Worm (Caenorhabditis elegans) whole organism, late embryonic: ENCODE data around the gene M01B2.12.

Source experiments
- C08G9.2 ChIP-seq: sonication (generic microtip); optimal IDR thresholded peaks from 2 replicates; lab custom pipeline; 2016; ENCODE audit warnings: mild to moderate bottlenecking, missing genetic modification characterization, moderate library complexity, missing compliant biosample characterization
- T23F11.4 ChIP-seq: fragments of 200-800 bp; sonication (Bioruptor generic); optimal IDR thresholded peaks from 2 replicates; lab custom pipeline; 2018; ENCODE audit warnings: mild to moderate bottlenecking, missing genetic modification characterization, missing compliant biosample characterization
- Y22D7AL.16 ChIP-seq: sonication (generic microtip); optimal IDR thresholded peaks from 2 replicates; lab custom pipeline; 2016; ENCODE audit warnings: missing genetic modification characterization, missing compliant biosample characterization
- ahr-1 ChIP-seq: sonication (generic microtip); optimal IDR thresholded peaks from 2 replicates; lab custom pipeline; 2016; ENCODE audit warnings: missing genetic modification characterization, missing compliant biosample characterization
- ama-1 ChIP-seq: fragments of 150-350 bp; optimal IDR thresholded peaks from 2 replicates; lab custom pipeline; 2014
- ceh-14 ChIP-seq: sonication (generic microtip); optimal IDR thresholded peaks from 2 replicates; lab custom pipeline; 2016; ENCODE audit warnings: missing genotype, missing genetic modification characterization, missing compliant biosample characterization
- ceh-18 ChIP-seq: sonication (generic microtip); optimal IDR thresholded peaks from 2 replicates; lab custom pipeline; 2016; ENCODE audit warnings: missing genetic modification characterization, missing compliant biosample characterization
- ceh-2 ChIP-seq: sonication (generic microtip); optimal IDR thresholded peaks from 2 replicates; lab custom pipeline; 2016; ENCODE audit warnings: missing genotype, missing genetic modification characterization, missing compliant biosample characterization
- ceh-24 ChIP-seq: sonication (generic microtip); optimal IDR thresholded peaks from 2 replicates; lab custom pipeline; 2016; ENCODE audit warnings: mild to moderate bottlenecking, missing genetic modification characterization, missing compliant biosample characterization
- ceh-30 ChIP-seq: fragments of 150-350 bp; optimal IDR thresholded peaks from 2 replicates; lab custom pipeline; 2014; ENCODE audit warnings: missing biosample characterization, missing genetic modification characterization
- ceh-31 ChIP-seq: sonication (generic microtip); optimal IDR thresholded peaks from 2 replicates; lab custom pipeline; 2016; ENCODE audit warnings: missing genetic modification characterization, missing compliant biosample characterization
- ceh-34 ChIP-seq: sonication (generic microtip); optimal IDR thresholded peaks from 2 replicates; lab custom pipeline; 2016; ENCODE audit warnings: mild to moderate bottlenecking, missing genetic modification characterization, missing compliant biosample characterization
- ceh-48 ChIP-seq: sonication (generic microtip); optimal IDR thresholded peaks from 2 replicates; lab custom pipeline; 2016; ENCODE audit warnings: missing genetic modification characterization, inconsistent platforms, missing compliant biosample characterization
- ceh-6 ChIP-seq: fragments of 200-800 bp; sonication (Bioruptor generic); optimal IDR thresholded peaks from 2 replicates; lab custom pipeline; 2018; ENCODE audit warnings: mild to moderate bottlenecking, missing genetic modification characterization, missing compliant biosample characterization
- che-1 ChIP-seq: sonication (generic microtip); optimal IDR thresholded peaks from 2 replicates; lab custom pipeline; 2016; ENCODE audit warnings: mild to moderate bottlenecking, missing genetic modification characterization, missing compliant biosample characterization
- dmd-4 ChIP-seq: sonication (generic microtip); optimal IDR thresholded peaks from 2 replicates; lab custom pipeline; 2016; ENCODE audit warnings: borderline replicate concordance, missing genetic modification characterization, missing compliant biosample characterization
- dve-1 ChIP-seq: sonication (generic microtip); optimal IDR thresholded peaks from 2 replicates; lab custom pipeline; 2017; ENCODE audit warnings: antibody characterized with exemption, mild to moderate bottlenecking, missing genetic modification characterization, missing compliant biosample characterization
- elt-4 ChIP-seq: sonication (generic microtip); optimal IDR thresholded peaks from 2 replicates; lab custom pipeline; 2016; ENCODE audit warnings: missing genetic modification characterization, missing compliant biosample characterization
- ets-4 ChIP-seq: sonication (generic microtip); optimal IDR thresholded peaks from 2 replicates; lab custom pipeline; 2016; ENCODE audit warnings: missing genetic modification characterization, missing compliant biosample characterization
- fax-1 ChIP-seq: sonication (generic microtip); optimal IDR thresholded peaks from 2 replicates; lab custom pipeline; 2016; ENCODE audit warnings: missing genotype, missing genetic modification characterization, missing compliant biosample characterization
- fkh-6 ChIP-seq: sonication (generic microtip); optimal IDR thresholded peaks from 2 replicates; lab custom pipeline; 2016; ENCODE audit warnings: missing genetic modification characterization, missing compliant biosample characterization
- gmeb-2 ChIP-seq: sonication (generic microtip); optimal IDR thresholded peaks from 2 replicates; lab custom pipeline; 2016; ENCODE audit warnings: missing genetic modification characterization, inconsistent platforms, missing compliant biosample characterization
- hlh-13 ChIP-seq: fragments of 200-800 bp; sonication (Bioruptor generic); optimal IDR thresholded peaks from 2 replicates; lab custom pipeline; 2018; ENCODE audit warnings: mild to moderate bottlenecking, missing genetic modification characterization, missing compliant biosample characterization
- hlh-15 ChIP-seq: sonication (generic microtip); optimal IDR thresholded peaks from 2 replicates; lab custom pipeline; 2016; ENCODE audit warnings: missing genetic modification characterization, missing compliant biosample characterization
- hlh-6 ChIP-seq: sonication (generic microtip); optimal IDR thresholded peaks from 2 replicates; lab custom pipeline; 2016; ENCODE audit warnings: missing genotype, missing genetic modification characterization, missing compliant biosample characterization
- hlh-8 ChIP-seq: sonication (generic microtip); optimal IDR thresholded peaks from 2 replicates; lab custom pipeline; 2016; ENCODE audit warnings: missing genotype, missing genetic modification characterization, missing compliant biosample characterization
- madf-2 ChIP-seq: sonication (generic microtip); optimal IDR thresholded peaks from 2 replicates; lab custom pipeline; 2017; ENCODE audit warnings: missing genetic modification characterization, missing compliant biosample characterization
- nfya-1 ChIP-seq: sonication (generic microtip); optimal IDR thresholded peaks from 2 replicates; lab custom pipeline; 2017; ENCODE audit warnings: missing genetic modification characterization, mild to moderate bottlenecking, missing compliant biosample characterization, antibody characterized with exemption, moderate library complexity
- nhr-11 ChIP-seq: fragments of 150-350 bp; optimal IDR thresholded peaks from 2 replicates; lab custom pipeline; 2014; ENCODE audit warnings: missing biosample characterization, missing genetic modification characterization
- npax-4 ChIP-seq: sonication (generic microtip); optimal IDR thresholded peaks from 2 replicates; lab custom pipeline; 2016; ENCODE audit warnings: missing genetic modification characterization, missing compliant biosample characterization
- odd-2 ChIP-seq: sonication (generic microtip); optimal IDR thresholded peaks from 2 replicates; lab custom pipeline; 2017; ENCODE audit warnings: antibody characterized with exemption, mild to moderate bottlenecking, missing genetic modification characterization, missing compliant biosample characterization
- pag-3 ChIP-seq: sonication (generic microtip); optimal IDR thresholded peaks from 2 replicates; lab custom pipeline; 2016; ENCODE audit warnings: missing compliant biosample characterization, missing genetic modification characterization, borderline replicate concordance
- pat-9 ChIP-seq: fragments of 200-800 bp; sonication (Bioruptor generic); optimal IDR thresholded peaks from 2 replicates; lab custom pipeline; 2018; ENCODE audit warnings: mild to moderate bottlenecking, missing genetic modification characterization, moderate library complexity, missing compliant biosample characterization
- pax-1 ChIP-seq: fragments of 150-350 bp; optimal IDR thresholded peaks from 2 replicates; lab custom pipeline; 2014; ENCODE audit warnings: missing biosample characterization, missing genetic modification characterization
- pqm-1 ChIP-seq: sonication (generic microtip); optimal IDR thresholded peaks from 2 replicates; lab custom pipeline; 2016; ENCODE audit warnings: missing genetic modification characterization, missing compliant biosample characterization
- rnt-1 ChIP-seq: sonication (generic microtip); optimal IDR thresholded peaks from 2 replicates; lab custom pipeline; 2016; ENCODE audit warnings: missing genetic modification characterization, missing compliant biosample characterization
- sdc-2 ChIP-seq: sonication (generic microtip); optimal IDR thresholded peaks from 2 replicates; lab custom pipeline; 2016; ENCODE audit warnings: missing genotype, missing genetic modification characterization, missing compliant biosample characterization
- sox-2 ChIP-seq: fragments of 200-800 bp; sonication (Bioruptor generic); IDR thresholded peaks from 2 replicates; pipeline ENCODE4 v1.3.6; 2022; ENCODE audit warnings: missing genetic modification reagents, missing genetic modification characterization, missing compliant biosample characterization
- tbx-2 ChIP-seq: sonication (generic microtip); optimal IDR thresholded peaks from 2 replicates; lab custom pipeline; 2016; ENCODE audit warnings: missing genetic modification characterization, missing compliant biosample characterization
- ttx-3 ChIP-seq: sonication (generic microtip); optimal IDR thresholded peaks from 2 replicates; lab custom pipeline; 2016; ENCODE audit warnings: missing genetic modification reagents, missing genetic modification characterization, missing compliant biosample characterization
- unc-3 ChIP-seq, 2 experiments: fragments of 200-800 bp in 1 of 2; sonication (Bioruptor generic) in 1 of 2; sonication (generic microtip) in 1 of 2; conservative IDR thresholded peaks in 1 of 2; optimal IDR thresholded peaks in 1 of 2; 2 replicates each; pipeline versions ENCODE4 v1.3.6 to Lab custom; 2016 to 2022; ENCODE audit warnings: missing compliant biosample characterization in 2 of 2, missing genetic modification characterization in 2 of 2, missing genetic modification reagents in 1 of 2
- unc-42 ChIP-seq: sonication (generic microtip); optimal IDR thresholded peaks from 2 replicates; lab custom pipeline; 2016; ENCODE audit warnings: missing genotype, missing genetic modification characterization, missing compliant biosample characterization
- unc-55 ChIP-seq: sonication (generic microtip); optimal IDR thresholded peaks from 2 replicates; lab custom pipeline; 2017; ENCODE audit warnings: missing biosample characterization, missing genetic modification reagents, missing genetic modification characterization
- unc-86 ChIP-seq: sonication (generic microtip); optimal IDR thresholded peaks from 2 replicates; lab custom pipeline; 2016; ENCODE audit warnings: missing genetic modification characterization, missing compliant biosample characterization
- ztf-16 ChIP-seq: sonication (generic microtip); optimal IDR thresholded peaks from 2 replicates; lab custom pipeline; 2017; ENCODE audit warnings: missing genetic modification characterization, missing compliant biosample characterization

Gene M01B2.12

ce11 chrV:15276915-15277314, 12.9 kb upstream of the M01B2.12 start, which contains the start of gene srw-17:
Gene srw-17, minus strand, starts transcription at chrV:15277015.
- TF ChIP-seq che-1 (no peak), ama-1 (no peak), ceh-24 (tag; lab: Kevin White, UChicago) (no peak), npax-4 (no peak), Y22D7AL.16 (no peak), tbx-2 (no peak), hlh-13 (GFP tag; lab: Kevin White, UChicago) (no peak), gmeb-2 (tag; lab: Kevin White, UChicago) (no peak), pag-3 (no peak), ceh-18 (tag; lab: Kevin White, UChicago) (no peak), ttx-3 (tag; lab: Kevin White, UChicago) (no peak), ztf-16 (tag; lab: Kevin White, UChicago) (no peak), ceh-48 (tag; lab: Kevin White, UChicago) (no peak), dmd-4 (tag; lab: Kevin White, UChicago) (no peak), ets-4 (tag; lab: Kevin White, UChicago) (no peak), nfya-1 (no peak), unc-86 (tag; lab: Kevin White, UChicago) (no peak), rnt-1 (no peak)

- TF ChIP-seq hlh-8 (no peak), tbx-2 (no peak), pqm-1 (tag; lab: Kevin White, UChicago) (no peak), pax-1 (tag; lab: Kevin White, UChicago) (no peak), unc-55 (GFP tag; lab: Kevin White, UChicago) (no peak), ceh-34 (no peak), unc-42 (no peak), T23F11.4 (GFP tag; lab: Kevin White, UChicago) (no peak), hlh-15 (no peak), fax-1 (tag; lab: Kevin White, UChicago) (no peak), ttx-3 (tag; lab: Kevin White, UChicago) (no peak), fkh-6 (no peak), ets-4 (tag; lab: Kevin White, UChicago) (no peak), ceh-14 (tag; lab: Kevin White, UChicago) (no peak), ceh-6 (GFP tag; lab: Kevin White, UChicago) (no peak), elt-4 (tag; lab: Kevin White, UChicago) (no peak), pat-9 (tag; lab: Kevin White, UChicago) (no peak), odd-2 (no peak), ceh-30 (tag; lab: Kevin White, UChicago) (no peak)
Observed at ce11 chrV:15274757-15275156, 10.7 kb upstream of the M01B2.12 start, which contains the start of gene srw-16. Gene srw-16, minus strand, starts transcription at chrV:15274857.

ce11 chrV:15272263-15272662, 8.2 kb upstream of the M01B2.12 start, which contains the start of gene T10H4.4:
Gene T10H4.4, minus strand, starts transcription at chrV:15272363.
- TF ChIP-seq unc-3 (GFP tag; conservative IDR thresholded peaks at IDR 0.05; lab: Robert Waterston, UW): no peak
- TF ChIP-seq unc-3 (tag; optimal IDR thresholded peaks at IDR 0.05; lab: Kevin White, UChicago): no peak
- TF ChIP-seq ceh-34: no peak
- no peak for TF ChIP-seq hlh-6 (tag; lab: Kevin White, UChicago)
- TF ChIP-seq ama-1: no peak
- TF ChIP-seq sox-2 (GFP tag; lab: Robert Waterston, UW): no peak
- TF ChIP-seq nhr-11: no peak
- no peak for TF ChIP-seq odd-2
- no peak for TF ChIP-seq pax-1 (tag; lab: Kevin White, UChicago)
- no peak for TF ChIP-seq ceh-6 (GFP tag; lab: Kevin White, UChicago)
- no peak for TF ChIP-seq sdc-2
- TF ChIP-seq, all 69 proteins: peak for 0

- TF ChIP-seq ceh-31 (tag; lab: Kevin White, UChicago) (no peak), nfya-1 (no peak), ahr-1 (tag; lab: Kevin White, UChicago) (no peak), odd-2 (no peak), che-1 (no peak), npax-4 (no peak), madf-2 (tag; lab: Kevin White, UChicago) (no peak), pax-1 (tag; lab: Kevin White, UChicago) (no peak), ceh-30 (tag; lab: Kevin White, UChicago) (no peak), C08G9.2 (tag; lab: Kevin White, UChicago) (no peak), dve-1 (tag; lab: Kevin White, UChicago) (no peak), ceh-2 (tag; lab: Kevin White, UChicago) (no peak), nhr-11 (no peak), ceh-48 (tag; lab: Kevin White, UChicago) (no peak)
- TF ChIP-seq, all 69 proteins: peak for 0
Observed at ce11 chrV:15268302-15268701, 4.3 kb upstream of the M01B2.12 start, which contains the start of gene srw-22. Gene srw-22, plus strand, starts transcription at chrV:15268602.
